Worm (Caenorhabditis elegans): ENCODE results near the gene F25D1.5.

F25D1.5 gene

ce11 chrV:10501295-10501694, 45.3 kb downstream of the F25D1.5 start, which contains the start of gene C35A5.3:
Gene C35A5.3 (minus strand): TSS chrV:10501395.
- no peak for TF ChIP-seq tbp1 (GFP tag; optimal IDR thresholded peaks at IDR 0.05)
- TF ChIP-seq sdz-38 (tag; optimal IDR thresholded peaks at IDR 0.05) = no peak
- TF ChIP-seq madf-8 (GFP tag; conservative IDR thresholded peaks at IDR 0.05) = no peak
- no peak for TF ChIP-seq Y95B8A.8 (GFP tag; IDR thresholded peaks at IDR 0.05)
- TF ChIP-seq snpc-1.1 (tag; optimal IDR thresholded peaks at IDR 0.05; ENCODE audit: insufficient read depth) = no peak
- no peak for TF ChIP-seq tbx-9 (tag; optimal IDR thresholded peaks at IDR 0.05; ENCODE audit: borderline replicate concordance)
- TF ChIP-seq madf-6 (GFP tag; IDR thresholded peaks at IDR 0.05) = no peak
- TF ChIP-seq ztf-26 (tag; optimal IDR thresholded peaks at IDR 0.05) = no peak
- TF ChIP-seq ceh-40 (GFP tag; IDR thresholded peaks at IDR 0.05) = no peak
- no peak for TF ChIP-seq ztf-6 (GFP tag; IDR thresholded peaks at IDR 0.05)
- no peak for TF ChIP-seq ztf-25 (GFP tag; IDR thresholded peaks at IDR 0.05)
- TF ChIP-seq snpc-3.4 (tag; optimal IDR thresholded peaks at IDR 0.05) = no peak
- TF ChIP-seq nhr-120 (GFP tag; IDR thresholded peaks at IDR 0.05) = no peak
- TF ChIP-seq F55B11.4 (tag; optimal IDR thresholded peaks at IDR 0.05; ENCODE audit: borderline replicate concordance, insufficient read depth) = no peak
- no peak for TF ChIP-seq let-526 (GFP tag; IDR thresholded peaks at IDR 0.05)
- TF ChIP-seq snpc-1.3 (tag; optimal IDR thresholded peaks at IDR 0.05; ENCODE audit: insufficient read depth) = no peak

ce11 chrV:10496733-10497132, 49.9 kb downstream of the F25D1.5 start, which contains the start of gene C35A5.4:
Gene C35A5.4 (plus strand): TSS chrV:10497033.
- no peak for TF ChIP-seq sea-2 (GFP tag; IDR thresholded peaks at IDR 0.05)
- no peak for TF ChIP-seq K12H6.12 (tag; optimal IDR thresholded peaks at IDR 0.05)
- no peak for TF ChIP-seq K11D2.4 (GFP tag; IDR thresholded peaks at IDR 0.05)
- TF ChIP-seq ceh-79 (tag; optimal IDR thresholded peaks at IDR 0.05) = no peak
- no peak for TF ChIP-seq lsy-27 (tag; optimal IDR thresholded peaks at IDR 0.05; ENCODE audit: borderline replicate concordance, insufficient read depth)
- TF ChIP-seq ets-4 (GFP tag; optimal IDR thresholded peaks at IDR 0.05) = no peak
- TF ChIP-seq gei-17 (GFP tag; optimal IDR thresholded peaks at IDR 0.05) = no peak
- TF ChIP-seq tbx-9 (tag; optimal IDR thresholded peaks at IDR 0.05; ENCODE audit: borderline replicate concordance) = no peak
- no peak for TF ChIP-seq lsl-1 (GFP tag; optimal IDR thresholded peaks at IDR 0.05)
- TF ChIP-seq bed-2 (GFP tag; IDR thresholded peaks at IDR 0.05) = no peak
- TF ChIP-seq zim-3 (tag; optimal IDR thresholded peaks at IDR 0.05) = no peak
- TF ChIP-seq tlf-1 (GFP tag; optimal IDR thresholded peaks at IDR 0.05) = no peak
- no peak for TF ChIP-seq egl-44 (GFP tag; IDR thresholded peaks at IDR 0.05)
- no peak for TF ChIP-seq nhr-120 (GFP tag; IDR thresholded peaks at IDR 0.05)
- no peak for TF ChIP-seq Y56A3A.18 (GFP tag; IDR thresholded peaks at IDR 0.05)
- no peak for TF ChIP-seq ceh-100 (GFP tag; IDR thresholded peaks at IDR 0.05)
- no peak for TF ChIP-seq lir-1 (GFP tag; conservative IDR thresholded peaks at IDR 0.05)
- TF ChIP-seq ceh-58 (GFP tag; IDR thresholded peaks at IDR 0.05) = no peak
